Fruit fly (Drosophila melanogaster) whole organism, wandering third instar larva: ENCODE data around the gene Pka-C1.

ENCODE experiments used
- Abd-B ChIP-seq: fragments of >200 bp; optimal IDR thresholded peaks from 2 replicates; lab custom pipeline; 2017; ENCODE audit warnings: missing biosample characterization, missing genetic modification characterization
- CG32264 ChIP-seq: fragments of 200-800 bp; sonication (Bioruptor generic); optimal IDR thresholded peaks from 2 replicates; lab custom pipeline; 2016; ENCODE audit warnings: missing biosample characterization, missing genetic modification characterization
- CG9705 ChIP-seq: fragments of 200-800 bp; sonication (Bioruptor generic); optimal IDR thresholded peaks from 2 replicates; lab custom pipeline; 2018; ENCODE audit warnings: missing biosample characterization, mild to moderate bottlenecking, missing genetic modification characterization
- CrebA ChIP-seq: fragments of 200-800 bp; sonication (Bioruptor generic); optimal IDR thresholded peaks from 2 replicates; lab custom pipeline; 2016; ENCODE audit warnings: missing biosample characterization, mild to moderate bottlenecking, missing genetic modification characterization, borderline replicate concordance
- Dfd ChIP-seq: fragments of >200 bp; optimal IDR thresholded peaks from 2 replicates; lab custom pipeline; 2017; ENCODE audit warnings: missing biosample characterization, missing genetic modification characterization
- Dif ChIP-seq: fragments of 200-275, 200-300 bp; sonication (Bioruptor generic); optimal IDR thresholded peaks from 2 replicates; lab custom pipeline; 2018; ENCODE audit warnings: missing biosample characterization, missing genetic modification characterization; ENCODE audit not compliant: partially characterized antibody
- GATAd ChIP-seq: sonication (Bioruptor generic); optimal IDR thresholded peaks from 2 replicates; lab custom pipeline; 2016; ENCODE audit warnings: missing biosample characterization, missing genetic modification characterization
- HLH106 ChIP-seq: fragments of 200-800 bp; optimal IDR thresholded peaks from 3 replicates; lab custom pipeline; 2019; ENCODE audit warnings: missing biosample characterization, mild to moderate bottlenecking, missing genetic modification characterization, moderate library complexity
- Hnf4 ChIP-seq: fragments of 200-800 bp; sonication (Bioruptor generic); optimal IDR thresholded peaks from 2 replicates; lab custom pipeline; 2016; ENCODE audit warnings: missing biosample characterization, mild to moderate bottlenecking, missing genetic modification characterization
- Hr78 ChIP-seq: fragments of >200 bp; optimal IDR thresholded peaks from 2 replicates; lab custom pipeline; 2017; ENCODE audit warnings: missing biosample characterization, missing genetic modification characterization
- Hr83 ChIP-seq: fragments of 200-300 bp; sonication (Bioruptor generic); optimal IDR thresholded peaks from 2 replicates; lab custom pipeline; 2016; ENCODE audit warnings: missing biosample characterization, mild to moderate bottlenecking, missing genetic modification characterization, moderate library complexity; ENCODE audit not compliant: poor library complexity, severe bottlenecking
- Jra ChIP-seq: sonication (Bioruptor generic); optimal IDR thresholded peaks from 2 replicates; lab custom pipeline; 2016; ENCODE audit warnings: missing biosample characterization, missing genetic modification characterization
- Mio ChIP-seq: sonication (Bioruptor generic); optimal IDR thresholded peaks from 2 replicates; lab custom pipeline; 2016; ENCODE audit warnings: missing biosample characterization, missing genetic modification characterization
- Myc ChIP-seq: fragments of >200 bp; optimal IDR thresholded peaks from 2 replicates; lab custom pipeline; 2017
- N ChIP-seq: fragments of >200 bp; optimal IDR thresholded peaks from 2 replicates; lab custom pipeline; 2018; ENCODE audit warnings: missing biosample characterization, missing external identifiers, missing genetic modification characterization
- OdsH ChIP-seq: fragments of 200-800 bp; sonication (Bioruptor generic); optimal IDR thresholded peaks from 2 replicates; lab custom pipeline; 2016; ENCODE audit warnings: missing biosample characterization, mild to moderate bottlenecking, missing genetic modification characterization
- Rel ChIP-seq, 2 experiments: fragments of 200-800 bp; sonication (Bioruptor generic) in 1 of 2; optimal IDR thresholded peaks; 2 replicates in 1 of 2; 3 replicates in 1 of 2; lab custom pipeline; 2016 to 2019; ENCODE audit warnings: mild to moderate bottlenecking in 2 of 2, missing biosample characterization in 2 of 2, missing genetic modification characterization in 2 of 2, moderate library complexity in 1 of 2
- Sp1 ChIP-seq: fragments of 200-800 bp; sonication (Bioruptor generic); optimal IDR thresholded peaks from 3 replicates; lab custom pipeline; 2019; ENCODE audit warnings: missing biosample characterization, mild to moderate bottlenecking, missing genetic modification characterization, moderate library complexity
- Vsx2 ChIP-seq: fragments of 200-300, 225-300 bp; sonication (Bioruptor generic); optimal IDR thresholded peaks from 2 replicates; lab custom pipeline; 2018; ENCODE audit warnings: missing biosample characterization, missing genetic modification characterization; ENCODE audit not compliant: partially characterized antibody
- br ChIP-seq: fragments of 200-800 bp; sonication (Bioruptor generic); optimal IDR thresholded peaks from 2 replicates; lab custom pipeline; 2016; ENCODE audit warnings: missing biosample characterization, missing genetic modification characterization
- brk ChIP-seq: fragments of 200-800 bp; sonication (Bioruptor generic); optimal IDR thresholded peaks from 2 replicates; lab custom pipeline; 2016; ENCODE audit warnings: missing biosample characterization, mild to moderate bottlenecking, missing genetic modification characterization
- dl ChIP-seq, 2 experiments: fragments of 175-275, 200-275 bp in 1 of 2; fragments of 200-275 bp in 1 of 2; sonication (Bioruptor generic); optimal IDR thresholded peaks; lab custom pipeline; 2018; ENCODE audit warnings: mild to moderate bottlenecking in 2 of 2, missing biosample characterization in 2 of 2, missing genetic modification characterization in 2 of 2, moderate library complexity in 2 of 2; ENCODE audit not compliant: partially characterized antibody in 2 of 2, insufficient read depth in 1 of 2
- dmrt93B ChIP-seq: fragments of 200-800 bp; sonication (Bioruptor generic); optimal IDR thresholded peaks from 2 replicates; lab custom pipeline; 2018; ENCODE audit warnings: missing biosample characterization, mild to moderate bottlenecking, missing genetic modification characterization
- dsf ChIP-seq: sonication (Bioruptor generic); optimal IDR thresholded peaks from 2 replicates; lab custom pipeline; 2016; ENCODE audit warnings: missing biosample characterization, missing genetic modification characterization, borderline replicate concordance
- ey ChIP-seq: fragments of 200-800 bp; sonication (Bioruptor generic); optimal IDR thresholded peaks from 2 replicates; lab custom pipeline; 2016; ENCODE audit warnings: missing biosample characterization, missing genetic modification characterization
- foxo ChIP-seq, 2 experiments: fragments of 200-800 bp; sonication (Bioruptor generic); optimal IDR thresholded peaks; 2 replicates in 1 of 2; 3 replicates in 1 of 2; lab custom pipeline; 2016 to 2017; ENCODE audit warnings: missing biosample characterization in 2 of 2, missing genetic modification characterization in 2 of 2
- fru ChIP-seq: fragments of 200-800 bp; sonication (Bioruptor generic); optimal IDR thresholded peaks from 3 replicates; lab custom pipeline; 2016; ENCODE audit warnings: missing biosample characterization, mild to moderate bottlenecking, missing genetic modification characterization
- h ChIP-seq: fragments of 200-800 bp; sonication (Bioruptor generic); optimal IDR thresholded peaks from 3 replicates; lab custom pipeline; 2016; ENCODE audit warnings: missing biosample characterization, mild to moderate bottlenecking, missing genetic modification characterization
- jim ChIP-seq: fragments of 175-275, 200-325 bp; sonication (Bioruptor generic); optimal IDR thresholded peaks from 2 replicates; lab custom pipeline; 2016; ENCODE audit warnings: missing biosample characterization, mild to moderate bottlenecking, missing genetic modification characterization
- lola ChIP-seq: fragments of >200 bp; optimal IDR thresholded peaks from 2 replicates; lab custom pipeline; 2017; ENCODE audit warnings: missing biosample characterization, missing genetic modification characterization
- pan ChIP-seq: fragments of >200 bp; optimal IDR thresholded peaks from 2 replicates; lab custom pipeline; 2017
- psq ChIP-seq: fragments of 200-800 bp; sonication (Bioruptor generic); optimal IDR thresholded peaks from 3 replicates; lab custom pipeline; 2017; ENCODE audit warnings: missing biosample characterization, mild to moderate bottlenecking, missing genetic modification characterization, moderate library complexity
- rgr ChIP-seq: fragments of 200-800 bp; sonication (Bioruptor generic); optimal IDR thresholded peaks from 3 replicates; lab custom pipeline; 2016; ENCODE audit warnings: missing biosample characterization, mild to moderate bottlenecking, missing genetic modification characterization
- sage ChIP-seq: fragments of 200-800 bp; sonication (Bioruptor generic); optimal IDR thresholded peaks from 2 replicates; lab custom pipeline; 2016; ENCODE audit warnings: missing biosample characterization, mild to moderate bottlenecking, missing genetic modification characterization
- sv ChIP-seq: fragments of 200-800 bp; sonication (Bioruptor generic); optimal IDR thresholded peaks from 3 replicates; lab custom pipeline; 2016; ENCODE audit warnings: missing biosample characterization, missing genetic modification characterization
- tai ChIP-seq: sonication (Bioruptor generic); optimal IDR thresholded peaks from 2 replicates; lab custom pipeline; 2016; ENCODE audit warnings: missing biosample characterization, missing genetic modification characterization
- usp ChIP-seq: fragments of >200 bp; optimal IDR thresholded peaks from 2 replicates; lab custom pipeline; 2017; ENCODE audit warnings: missing biosample characterization, missing genetic modification characterization
- woc ChIP-seq: sonication (Bioruptor generic); optimal IDR thresholded peaks from 2 replicates; lab custom pipeline; 2016; ENCODE audit warnings: missing biosample characterization, mild to moderate bottlenecking, missing genetic modification characterization

Gene Pka-C1

DNA sequence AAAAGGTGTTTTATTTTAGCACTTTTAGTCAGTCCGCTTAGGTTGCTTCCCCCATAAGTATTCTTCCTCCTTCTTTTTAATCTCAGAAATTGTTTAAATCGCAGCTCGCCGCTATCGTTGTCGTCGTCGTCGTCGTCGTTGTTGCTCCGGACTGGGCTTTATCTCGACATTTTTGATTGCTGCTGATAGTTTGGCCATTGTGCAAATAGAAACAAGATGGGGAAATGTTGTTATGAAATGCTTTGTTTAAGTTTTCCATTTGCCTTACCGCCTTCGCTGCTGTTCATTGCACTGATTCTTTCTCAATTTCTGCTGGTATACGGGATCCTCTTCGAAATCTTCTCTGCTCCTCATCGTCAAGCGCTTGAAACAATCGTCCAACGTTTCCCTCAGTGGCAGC lies 3.9 kb upstream of the Pka-C1 start:
- TF ChIP-seq Dif (GFP tag; lab: Kevin White, UChicago) (no peak), CG32264 (GFP tag; lab: Kevin White, UChicago) (no peak), OdsH (no peak), Abd-B (no peak), sv (no peak), Hr83 (GFP tag; lab: Kevin White, UChicago) (no peak), Jra (GFP tag; lab: Kevin White, UChicago) (no peak), rgr (GFP tag; lab: Kevin White, UChicago) (no peak), h (GFP tag; lab: Kevin White, UChicago) (no peak), HLH106 (tag; lab: Kevin White, UChicago) (no peak), Hr78 (GFP tag; lab: Kevin White, UChicago) (no peak), Rel (GFP tag; optimal IDR thresholded peaks at IDR 0.05; lab: Kevin White, UChicago) (no peak), Rel (tag; optimal IDR thresholded peaks at IDR 0.05; lab: Kevin White, UChicago) (no peak), jim (no peak), br (GFP tag; lab: Kevin White, UChicago) (no peak), Hnf4 (no peak), Sp1 (GFP tag; lab: Kevin White, UChicago) (no peak), usp (GFP tag; lab: Kevin White, UChicago) (no peak), sage (GFP tag; lab: Kevin White, UChicago) (no peak), tai (GFP tag; lab: Kevin White, UChicago) (no peak), foxo (GFP tag; optimal IDR thresholded peaks at IDR 0.05; lab: Kevin White, UChicago) (no peak)
- TF ChIP-seq, all 38 proteins: peak for 0

- TF ChIP-seq brk (GFP tag; lab: Kevin White, UChicago) (peak; percentile 51), dmrt93B (GFP tag; lab: Kevin White, UChicago) (peak; percentile 53), Sp1 (GFP tag; lab: Kevin White, UChicago) (peak; percentile 66), jim (no peak), CrebA (no peak), foxo (GFP tag; optimal IDR thresholded peaks at IDR 0.05; lab: Kevin White, UChicago) (peak in 1 of 2 experiments; percentile 68), Abd-B (no peak), fru (GFP tag; lab: Kevin White, UChicago) (peak; percentile 52), tai (GFP tag; lab: Kevin White, UChicago) (no peak), lola (no peak), HLH106 (tag; lab: Kevin White, UChicago) (peak; percentile 74), Hr83 (GFP tag; lab: Kevin White, UChicago) (no peak), sage (GFP tag; lab: Kevin White, UChicago) (peak; percentile 45), ey (peak; percentile 6), rgr (GFP tag; lab: Kevin White, UChicago) (peak; percentile 71), psq (peak; percentile 59), CG32264 (GFP tag; lab: Kevin White, UChicago) (no peak), sv (peak; percentile 10), GATAd (GFP tag; lab: Kevin White, UChicago) (no peak), Myc (lab: Kevin White, UChicago) (peak; percentile 99), Dfd (GFP tag; lab: Kevin White, UChicago) (no peak), br (GFP tag; lab: Kevin White, UChicago) (peak; percentile 48), OdsH (peak; percentile 66), dl (GFP tag; optimal IDR thresholded peaks at IDR 0.05; lab: Kevin White, UChicago; ENCODE audit: insufficient read depth in 1 of 2, partially characterized antibody in 2 of 2) (no peak), h (GFP tag; lab: Kevin White, UChicago) (peak; percentile 58), pan (lab: Kevin White, UChicago) (no peak), Mio (GFP tag; lab: Kevin White, UChicago) (no peak), Rel (GFP tag; optimal IDR thresholded peaks at IDR 0.05; lab: Kevin White, UChicago) (no peak), Rel (tag; optimal IDR thresholded peaks at IDR 0.05; lab: Kevin White, UChicago) (peak; percentile 44), N (GFP tag; lab: Kevin White, UChicago) (no peak), Jra (GFP tag; lab: Kevin White, UChicago) (no peak), dsf (no peak), Hnf4 (peak; percentile 49), Hr78 (GFP tag; lab: Kevin White, UChicago) (no peak), CG9705 (GFP tag; lab: Kevin White, UChicago) (peak; percentile 42), Dif (GFP tag; lab: Kevin White, UChicago) (no peak), Vsx2 (GFP tag; lab: Kevin White, UChicago) (no peak), woc (GFP tag; lab: Kevin White, UChicago) (peak; percentile 85), usp (GFP tag; lab: Kevin White, UChicago) (no peak)
Measured at dm6 chr2L:9700454-9700853, 1.4 kb upstream of the Pka-C1 start, which contains the start of gene pelo. Gene pelo, plus strand, starts transcription at chr2L:9700810.
